Worm (Caenorhabditis elegans) whole organism, L3 larva: ENCODE data around the gene T05E12.3.

Experiments
- ama-1 ChIP-seq: fragments of 150-350 bp; optimal IDR thresholded peaks from 2 replicates; lab custom pipeline; 2018
- ceh-82 ChIP-seq: fragments of 150-350 bp; optimal IDR thresholded peaks from 2 replicates; lab custom pipeline; 2014; ENCODE audit warnings: missing biosample characterization, missing genetic modification characterization
- egl-5 ChIP-seq: fragments of 150-350 bp; optimal IDR thresholded peaks from 2 replicates; lab custom pipeline; 2017; ENCODE audit warnings: missing biosample characterization, missing genetic modification reagents, missing genetic modification characterization, inconsistent platforms
- elt-1 ChIP-seq: fragments of 150-350 bp; optimal IDR thresholded peaks from 2 replicates; lab custom pipeline; 2014; ENCODE audit warnings: missing biosample characterization, missing genetic modification characterization
- fkh-10 ChIP-seq: sonication (generic microtip); optimal IDR thresholded peaks from 2 replicates; lab custom pipeline; 2017; ENCODE audit warnings: missing biosample characterization, missing genetic modification reagents, missing genetic modification characterization
- fos-1 ChIP-seq: fragments of 150-350 bp; optimal IDR thresholded peaks from 2 replicates; lab custom pipeline; 2014; ENCODE audit warnings: missing biosample characterization, missing genetic modification characterization
- mml-1 ChIP-seq: fragments of 150-350 bp; sonication (generic microtip); optimal IDR thresholded peaks from 3 replicates; lab custom pipeline; 2014; ENCODE audit warnings: missing biosample characterization, missing genetic modification characterization
- nhr-11 ChIP-seq: fragments of 150-350 bp; optimal IDR thresholded peaks from 2 replicates; lab custom pipeline; 2014; ENCODE audit warnings: missing biosample characterization, missing genetic modification characterization
- nhr-237 ChIP-seq: fragments of 150-350 bp; optimal IDR thresholded peaks from 2 replicates; lab custom pipeline; 2014; ENCODE audit warnings: missing biosample characterization, missing genetic modification characterization
- nhr-25 ChIP-seq: sonication (generic microtip); optimal IDR thresholded peaks from 2 replicates; lab custom pipeline; 2017; ENCODE audit warnings: missing biosample characterization, missing genetic modification characterization
- nhr-76 ChIP-seq: fragments of 150-350 bp; sonication (generic microtip); optimal IDR thresholded peaks from 5 replicates; lab custom pipeline; 2014; ENCODE audit warnings: missing biosample characterization, missing genetic modification characterization
- unc-39 ChIP-seq: sonication (generic microtip); optimal IDR thresholded peaks from 4 replicates; lab custom pipeline; 2017; ENCODE audit warnings: missing biosample characterization, missing genetic modification characterization

- TF ChIP-seq nhr-25 (tag; lab: Kevin White, UChicago) (no peak), unc-39 (no peak), nhr-76 (tag; lab: Kevin White, UChicago) (no peak), nhr-237 (tag; lab: Kevin White, UChicago) (no peak), egl-5 (tag; lab: Kevin White, UChicago) (no peak), elt-1 (no peak), fkh-10 (GFP tag; lab: Kevin White, UChicago) (no peak), mml-1 (tag; lab: Kevin White, UChicago) (no peak), ceh-82 (tag; lab: Kevin White, UChicago) (no peak), nhr-11 (no peak), ama-1 (lab: Kevin White, UChicago) (no peak), fos-1 (tag; lab: Kevin White, UChicago) (no peak)
Observed at ce11 chrV:17042263-17042662, 35.5 kb downstream of the T05E12.3 start, which contains the start of gene hpo-33.
